Worm (Caenorhabditis elegans) whole organism, mixed stage, embryonic: ENCODE data around the gene F26A1.3.

Experiments
- ceh-39 ChIP-seq: fragments of 150-350 bp; optimal IDR thresholded peaks from 2 replicates; lab custom pipeline; 2014; ENCODE audit warnings: missing biosample characterization, missing genetic modification characterization
- ceh-83 ChIP-seq: fragments of 200-800 bp; sonication (Bioruptor generic); optimal IDR thresholded peaks from 2 replicates; lab custom pipeline; 2018; ENCODE audit warnings: mild to moderate bottlenecking, missing genetic modification characterization, missing compliant biosample characterization
- ces-1 ChIP-seq: fragments of 150-350 bp; optimal IDR thresholded peaks from 2 replicates; lab custom pipeline; 2014; ENCODE audit warnings: missing biosample characterization, missing genetic modification reagents, missing genetic modification characterization
- cnd-1 ChIP-seq: fragments of 200-800 bp; sonication (Bioruptor generic); optimal IDR thresholded peaks from 2 replicates; lab custom pipeline; 2018; ENCODE audit warnings: mild to moderate bottlenecking, missing genetic modification characterization, missing compliant biosample characterization
- hlh-1 ChIP-seq: fragments of 150-350 bp; optimal IDR thresholded peaks from 2 replicates; lab custom pipeline; 2014; ENCODE audit warnings: missing biosample characterization, missing genetic modification reagents, missing genetic modification characterization
- lsy-2 ChIP-seq: fragments of 150-350 bp; optimal IDR thresholded peaks from 2 replicates; lab custom pipeline; 2014; ENCODE audit warnings: missing biosample characterization, missing genetic modification characterization
- mab-5 ChIP-seq: fragments of 150-350 bp; optimal IDR thresholded peaks from 2 replicates; lab custom pipeline; 2014; ENCODE audit warnings: missing biosample characterization, missing genetic modification characterization
- mls-2 ChIP-seq: sonication (generic microtip); optimal IDR thresholded peaks from 2 replicates; lab custom pipeline; 2016; ENCODE audit warnings: mild to moderate bottlenecking, missing genetic modification characterization, moderate library complexity, missing compliant biosample characterization
- nhr-237 ChIP-seq: fragments of 150-350 bp; optimal IDR thresholded peaks from 2 replicates; lab custom pipeline; 2014; ENCODE audit warnings: missing biosample characterization, missing genetic modification characterization
- pha-4 ChIP-seq: fragments of 150-350 bp; optimal IDR thresholded peaks from 2 replicates; lab custom pipeline; 2018; ENCODE audit warnings: missing biosample characterization, missing genetic modification reagents, missing genetic modification characterization
- snpc-4 ChIP-seq: fragments of 150-350 bp; optimal IDR thresholded peaks from 2 replicates; lab custom pipeline; 2014; ENCODE audit warnings: missing biosample characterization, missing genetic modification characterization
- unc-39 ChIP-seq: fragments of 150-350 bp; optimal IDR thresholded peaks from 2 replicates; lab custom pipeline; 2014; ENCODE audit warnings: missing biosample characterization, missing genetic modification characterization

DNA sequence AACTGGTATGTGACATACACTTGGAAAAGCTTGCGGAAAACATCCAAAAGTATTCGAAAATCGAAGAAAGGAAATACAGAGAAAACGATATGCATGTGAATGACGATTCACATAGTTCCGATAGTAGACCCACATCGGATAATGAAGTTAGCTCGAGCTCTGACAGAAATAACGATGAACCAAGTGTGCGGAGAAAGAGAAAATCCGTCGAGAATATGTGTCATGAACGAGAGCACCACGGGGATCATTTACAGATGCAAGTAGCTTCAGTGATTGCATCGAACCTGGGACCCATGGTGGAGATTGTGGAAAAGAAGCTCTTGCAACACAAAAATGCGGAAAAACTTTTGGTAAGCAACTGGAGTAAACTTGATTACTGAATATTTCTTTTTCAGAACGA, 30.3 kb downstream of the F26A1.3 start:
- TF ChIP-seq snpc-4 (tag; lab: Kevin White, UChicago), result no peak
- no peak for TF ChIP-seq nhr-237 (tag; lab: Kevin White, UChicago)
- no peak for TF ChIP-seq ceh-39
- no peak for TF ChIP-seq pha-4 (tag; lab: Kevin White, UChicago)
- TF ChIP-seq mls-2 (tag; lab: Kevin White, UChicago), result no peak
- no peak for TF ChIP-seq ceh-83
- TF ChIP-seq unc-39 (tag; lab: Kevin White, UChicago), result no peak
- TF ChIP-seq mab-5 (tag; lab: Kevin White, UChicago), result no peak
- no peak for TF ChIP-seq lsy-2 (tag; lab: Kevin White, UChicago)
- no peak for TF ChIP-seq hlh-1 (tag; lab: Kevin White, UChicago)
- no peak for TF ChIP-seq cnd-1 (tag; lab: Kevin White, UChicago)
- no peak for TF ChIP-seq ces-1 (GFP tag; lab: Kevin White, UChicago)
